Worm (Caenorhabditis elegans) whole organism, early embryonic: ENCODE measurements around the gene Y17G7B.8.

ENCODE experiments used
- B0310.2 ChIP-seq: sonication (generic microtip); optimal IDR thresholded peaks from 2 replicates; lab custom pipeline; 2016; ENCODE audit warnings: mild to moderate bottlenecking, missing genetic modification characterization, missing compliant biosample characterization
- F13C5.2 ChIP-seq: sonication (generic microtip); optimal IDR thresholded peaks from 2 replicates; lab custom pipeline; 2017; ENCODE audit warnings: mild to moderate bottlenecking, missing genetic modification characterization, inconsistent platforms, missing compliant biosample characterization
- aly-1 ChIP-seq: sonication (generic microtip); optimal IDR thresholded peaks from 2 replicates; lab custom pipeline; 2016; ENCODE audit warnings: missing genetic modification characterization, missing compliant biosample characterization
- ama-1 ChIP-seq: fragments of 150-350 bp; optimal IDR thresholded peaks from 2 replicates; lab custom pipeline; 2014
- ceh-13 ChIP-seq: fragments of 200-800 bp; sonication (Bioruptor generic); optimal IDR thresholded peaks from 2 replicates; lab custom pipeline; 2018; ENCODE audit warnings: mild to moderate bottlenecking, missing genetic modification characterization, missing compliant biosample characterization
- ceh-36 ChIP-seq: sonication (generic microtip); optimal IDR thresholded peaks from 2 replicates; lab custom pipeline; 2016; ENCODE audit warnings: missing genetic modification characterization, inconsistent platforms, missing compliant biosample characterization
- ets-7 ChIP-seq: sonication (generic microtip); optimal IDR thresholded peaks from 2 replicates; lab custom pipeline; 2016; ENCODE audit warnings: missing genotype, missing genetic modification characterization, missing compliant biosample characterization
- flt-1 ChIP-seq: fragments of 200-800 bp; sonication (Bioruptor generic); IDR thresholded peaks from 2 replicates; pipeline ENCODE4 v1.3.6; 2022; ENCODE audit warnings: missing genetic modification characterization, missing compliant biosample characterization
- hmbx-1 ChIP-seq: sonication (generic microtip); optimal IDR thresholded peaks from 2 replicates; lab custom pipeline; 2016; ENCODE audit warnings: mild to moderate bottlenecking, missing genetic modification characterization, missing compliant biosample characterization
- hmg-4 ChIP-seq: fragments of 200-800 bp; sonication (Bioruptor generic); optimal IDR thresholded peaks from 2 replicates; lab custom pipeline; 2018; ENCODE audit warnings: mild to moderate bottlenecking, missing genetic modification characterization, missing compliant biosample characterization
- hnd-1 ChIP-seq: sonication (generic microtip); optimal IDR thresholded peaks from 2 replicates; lab custom pipeline; 2016; ENCODE audit warnings: missing genetic modification characterization, missing compliant biosample characterization
- pes-1 ChIP-seq: fragments of 200-800 bp; sonication (Bioruptor generic); IDR thresholded peaks from 2 replicates; pipeline ENCODE4 v1.3.6; 2022; ENCODE audit warnings: missing genetic modification reagents, missing genetic modification characterization, missing compliant biosample characterization
- scrt-1 ChIP-seq: fragments of 200-800 bp; sonication (Bioruptor generic); IDR thresholded peaks from 2 replicates; pipeline ENCODE4 v1.3.6; 2022; ENCODE audit warnings: missing genetic modification characterization, missing compliant biosample characterization
- sea-1 ChIP-seq: fragments of 200-800 bp; sonication (Bioruptor generic); conservative IDR thresholded peaks from 2 replicates; pipeline ENCODE4 v1.3.6; 2022; ENCODE audit warnings: missing genetic modification characterization, missing compliant biosample characterization
- tbx-11 ChIP-seq: fragments of 200-800 bp; sonication (Bioruptor generic); IDR thresholded peaks from 2 replicates; pipeline ENCODE4 v1.3.6; 2022; ENCODE audit warnings: missing genetic modification characterization, missing compliant biosample characterization
- tbx-37 ChIP-seq: fragments of 200-800 bp; sonication (Bioruptor generic); conservative IDR thresholded peaks from 2 replicates; pipeline ENCODE4 v1.3.6; 2022; ENCODE audit warnings: missing genetic modification reagents, missing genetic modification characterization, missing compliant biosample characterization
- tra-4 ChIP-seq: sonication (generic microtip); optimal IDR thresholded peaks from 2 replicates; lab custom pipeline; 2017; ENCODE audit warnings: missing genetic modification characterization, missing compliant biosample characterization

Y17G7B.8 gene

ce11 chrII:12062521-12062920 is 35.0 kb upstream of the Y17G7B.8 start, which contains the start of gene arrd-7:
TSS of gene arrd-7 (minus strand) at chrII:12062621.
- TF ChIP-seq ets-7: no peak
- TF ChIP-seq hnd-1 (tag; lab: Kevin White, UChicago): no peak
- TF ChIP-seq flt-1 (GFP tag; lab: Robert Waterston, UW): no peak

- no peak for TF ChIP-seq hmg-4 (GFP tag; lab: Kevin White, UChicago)
- no peak for TF ChIP-seq scrt-1
- TF ChIP-seq hnd-1 (tag; lab: Kevin White, UChicago): no peak
- TF ChIP-seq flt-1 (GFP tag; lab: Robert Waterston, UW): no peak
- TF ChIP-seq ets-7: no peak
- no peak for TF ChIP-seq F13C5.2 (tag; lab: Kevin White, UChicago)
These were observed 32.3 kb upstream of the Y17G7B.8 start for ce11 chrII:12059872-12060271.

ce11 chrII:12058298-12058697 is 30.8 kb upstream of the Y17G7B.8 start:
- TF ChIP-seq hmbx-1 (tag; lab: Kevin White, UChicago) (no peak), tbx-11 (GFP tag; lab: Robert Waterston, UW) (no peak), B0310.2 (tag; lab: Kevin White, UChicago) (no peak), sea-1 (GFP tag; lab: Robert Waterston, UW) (no peak), pes-1 (GFP tag; lab: Robert Waterston, UW) (no peak), aly-1 (no peak), F13C5.2 (tag; lab: Kevin White, UChicago) (no peak)

ce11 chrII:12055408-12056140 is 28.0 kb upstream of the Y17G7B.8 start:
- no peak for TF ChIP-seq scrt-1
- TF ChIP-seq hmg-4 (GFP tag; lab: Kevin White, UChicago): no peak
- TF ChIP-seq tbx-37: no peak
- TF ChIP-seq ceh-13 (GFP tag; lab: Kevin White, UChicago): no peak
- TF ChIP-seq aly-1: no peak
- no peak for TF ChIP-seq tra-4 (tag; lab: Kevin White, UChicago)
- no peak for TF ChIP-seq hmbx-1 (tag; lab: Kevin White, UChicago)
- TF ChIP-seq sea-1 (GFP tag; lab: Robert Waterston, UW): no peak
- no peak for TF ChIP-seq pes-1 (GFP tag; lab: Robert Waterston, UW)

- TF ChIP-seq ama-1 (lab: Kevin White, UChicago): no peak
- no peak for TF ChIP-seq flt-1 (GFP tag; lab: Robert Waterston, UW)
- no peak for TF ChIP-seq aly-1
- TF ChIP-seq tbx-37: no peak
- TF ChIP-seq pes-1 (GFP tag; lab: Robert Waterston, UW): no peak
- TF ChIP-seq hmg-4 (GFP tag; lab: Kevin White, UChicago): no peak
- no peak for TF ChIP-seq scrt-1
These were observed 27.0 kb upstream of the Y17G7B.8 start for ce11 chrII:12054558-12054957.

- no peak for TF ChIP-seq aly-1
These were observed 26.6 kb upstream of the Y17G7B.8 start for ce11 chrII:12054150-12054549.

- TF ChIP-seq ets-7 (no peak), ama-1 (lab: Kevin White, UChicago) (no peak), hmg-4 (GFP tag; lab: Kevin White, UChicago) (no peak), hnd-1 (tag; lab: Kevin White, UChicago) (no peak), pes-1 (GFP tag; lab: Robert Waterston, UW) (no peak), tra-4 (tag; lab: Kevin White, UChicago) (no peak)
These were observed 25.9 kb upstream of the Y17G7B.8 start for ce11 chrII:12053486-12053885.

- TF ChIP-seq hnd-1 (tag; lab: Kevin White, UChicago) (no peak), F13C5.2 (tag; lab: Kevin White, UChicago) (no peak), tbx-37 (no peak), tbx-11 (GFP tag; lab: Robert Waterston, UW) (no peak), sea-1 (GFP tag; lab: Robert Waterston, UW) (no peak), ets-7 (no peak), ceh-13 (GFP tag; lab: Kevin White, UChicago) (no peak), pes-1 (GFP tag; lab: Robert Waterston, UW) (no peak), tra-4 (tag; lab: Kevin White, UChicago) (no peak)
These were observed 25.4 kb upstream of the Y17G7B.8 start for ce11 chrII:12052924-12053323.

- no peak for TF ChIP-seq ets-7
- TF ChIP-seq tbx-37: no peak
- no peak for TF ChIP-seq pes-1 (GFP tag; lab: Robert Waterston, UW)
- no peak for TF ChIP-seq tra-4 (tag; lab: Kevin White, UChicago)
- no peak for TF ChIP-seq ceh-13 (GFP tag; lab: Kevin White, UChicago)
- TF ChIP-seq hmg-4 (GFP tag; lab: Kevin White, UChicago): no peak
- no peak for TF ChIP-seq hmbx-1 (tag; lab: Kevin White, UChicago)
- no peak for TF ChIP-seq B0310.2 (tag; lab: Kevin White, UChicago)
- no peak for TF ChIP-seq tbx-11 (GFP tag; lab: Robert Waterston, UW)
- no peak for TF ChIP-seq hnd-1 (tag; lab: Kevin White, UChicago)
- TF ChIP-seq ceh-36 (tag; lab: Kevin White, UChicago): no peak
- TF ChIP-seq F13C5.2 (tag; lab: Kevin White, UChicago): no peak
- no peak for TF ChIP-seq sea-1 (GFP tag; lab: Robert Waterston, UW)
These were observed 24.6 kb upstream of the Y17G7B.8 start for ce11 chrII:12052136-12052535.
